Worm (Caenorhabditis elegans): ENCODE measurements around the gene hut-1.

The hut-1 gene

DNA sequence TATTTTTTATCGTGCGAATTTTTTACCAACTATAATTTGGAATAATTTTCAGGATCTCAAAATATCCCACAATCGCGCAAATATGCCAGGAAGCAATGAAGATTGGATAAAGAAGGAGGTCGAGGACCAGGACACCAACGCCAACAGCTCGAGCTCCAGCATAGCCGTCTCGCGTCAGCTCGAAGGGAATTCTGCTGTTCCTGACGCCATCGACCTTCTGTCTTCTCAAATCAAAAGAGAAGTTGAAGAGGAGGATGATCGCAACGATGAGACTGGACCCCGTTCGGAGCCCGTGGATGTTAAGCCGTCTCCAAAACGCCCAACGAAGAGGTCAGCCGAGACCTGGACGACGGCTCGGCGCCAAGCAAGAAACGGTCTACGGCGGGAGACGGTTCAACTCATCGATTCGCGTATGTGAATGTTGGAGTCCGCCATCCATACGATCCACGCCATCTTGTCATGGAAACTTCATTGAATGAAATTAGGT, 35.1 kb downstream of the hut-1 start, which contains the start of gene Y111B2A.21:
Gene Y111B2A.21, plus strand, starts transcription at position 51 of the 487 bp plus-strand sequence.
- TF ChIP-seq bed-3 (GFP tag; optimal IDR thresholded peaks at IDR 0.05) (no peak), pha-4 (tag; optimal IDR thresholded peaks at IDR 0.05) (no peak), snpc-4 (tag; optimal IDR thresholded peaks at IDR 0.05) (no peak), nhr-28 (tag; optimal IDR thresholded peaks at IDR 0.05) (no peak), unc-39 (tag; optimal IDR thresholded peaks at IDR 0.05) (no peak), sem-2 (GFP tag; optimal IDR thresholded peaks at IDR 0.05) (no peak), mab-5 (tag; optimal IDR thresholded peaks at IDR 0.05) (no peak), lin-32 (GFP tag; optimal IDR thresholded peaks at IDR 0.05) (no peak), M03D4.4 (tag; optimal IDR thresholded peaks at IDR 0.05) (no peak), ces-1 (GFP tag; optimal IDR thresholded peaks at IDR 0.05) (no peak), drap-1 (GFP tag; optimal IDR thresholded peaks at IDR 0.05) (no peak)

DNA sequence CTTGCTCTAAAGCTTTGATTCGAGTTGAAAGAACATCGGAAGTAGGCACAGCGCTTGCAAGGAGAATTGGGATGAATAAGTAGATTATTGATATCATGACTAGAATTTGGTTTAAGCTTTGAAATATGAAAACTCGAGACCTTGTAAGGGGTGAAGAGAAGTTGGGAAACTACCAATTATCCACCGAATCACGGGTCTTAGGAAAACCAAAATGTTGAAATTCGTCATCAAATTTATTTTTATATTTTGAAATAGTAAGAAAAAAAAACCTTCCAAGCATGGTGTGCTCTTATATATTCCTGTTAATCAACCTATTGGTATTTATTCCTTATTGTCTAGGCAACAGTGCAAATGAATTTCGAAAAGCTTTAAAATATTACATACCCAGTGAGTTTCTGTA, 39.5 kb downstream of the hut-1 start, which contains the start of the genes irld-60 and irld-20:
Gene irld-60, minus strand, starts transcription at position 101 of the 400 bp plus-strand sequence.
Gene irld-20, plus strand, starts transcription at position 279 of the 400 bp plus-strand sequence.
- TF ChIP-seq nhr-2 (tag; optimal IDR thresholded peaks at IDR 0.05) (no peak), lin-32 (GFP tag; optimal IDR thresholded peaks at IDR 0.05) (no peak), ham-2 (GFP tag; optimal IDR thresholded peaks at IDR 0.05) (no peak), ceh-39 (tag; optimal IDR thresholded peaks at IDR 0.05) (no peak), nhr-237 (tag; optimal IDR thresholded peaks at IDR 0.05) (no peak), elt-1 (tag; optimal IDR thresholded peaks at IDR 0.05; ENCODE audit: borderline replicate concordance, insufficient read depth) (no peak)

DNA sequence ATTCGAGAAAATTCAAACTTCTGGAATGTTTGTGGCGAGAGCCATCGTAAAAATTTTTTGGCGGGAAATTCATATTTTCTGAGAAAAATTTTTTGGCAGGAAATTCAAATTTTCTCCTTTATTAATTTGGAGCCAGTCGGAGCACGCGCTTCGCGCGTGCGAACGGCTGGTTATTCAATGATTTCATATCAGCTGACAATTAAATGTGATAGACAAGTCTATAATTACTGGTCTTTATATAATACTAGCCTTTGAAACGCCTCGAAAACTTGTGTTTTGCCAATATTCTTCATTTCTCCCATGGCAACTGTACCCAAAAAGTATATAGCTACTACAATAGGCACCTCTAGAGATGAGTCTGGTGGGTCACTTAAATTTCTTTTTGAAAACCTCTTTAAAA, 43.7 kb downstream of the hut-1 start, which contains the start of gene srw-10:
Gene srw-10, plus strand, starts transcription at position 301 of the 400 bp plus-strand sequence.
- TF ChIP-seq elt-3 (tag; optimal IDR thresholded peaks at IDR 0.05) (no peak), ceh-39 (tag; optimal IDR thresholded peaks at IDR 0.05) (no peak), flh-1 (GFP tag; optimal IDR thresholded peaks at IDR 0.05) (no peak), mls-2 (tag; optimal IDR thresholded peaks at IDR 0.05) (no peak), elt-1 (tag; optimal IDR thresholded peaks at IDR 0.05; ENCODE audit: borderline replicate concordance, insufficient read depth) (no peak), nhr-12 (tag; optimal IDR thresholded peaks at IDR 0.05) (no peak), pha-4 (tag; optimal IDR thresholded peaks at IDR 0.05) (no peak), M03D4.4 (tag; optimal IDR thresholded peaks at IDR 0.05) (no peak), nhr-237 (tag; optimal IDR thresholded peaks at IDR 0.05) (no peak), nhr-28 (tag; optimal IDR thresholded peaks at IDR 0.05) (no peak), lin-32 (GFP tag; optimal IDR thresholded peaks at IDR 0.05) (no peak), lsy-2 (tag; optimal IDR thresholded peaks at IDR 0.05) (no peak), lin-13 (tag; optimal IDR thresholded peaks at IDR 0.05) (no peak), unc-62 (GFP tag; optimal IDR thresholded peaks at IDR 0.05) (no peak), ztf-11 (tag; optimal IDR thresholded peaks at IDR 0.05) (no peak), snpc-4 (tag; optimal IDR thresholded peaks at IDR 0.05) (no peak), nhr-2 (tag; optimal IDR thresholded peaks at IDR 0.05) (no peak), bed-3 (GFP tag; optimal IDR thresholded peaks at IDR 0.05) (no peak)

DNA sequence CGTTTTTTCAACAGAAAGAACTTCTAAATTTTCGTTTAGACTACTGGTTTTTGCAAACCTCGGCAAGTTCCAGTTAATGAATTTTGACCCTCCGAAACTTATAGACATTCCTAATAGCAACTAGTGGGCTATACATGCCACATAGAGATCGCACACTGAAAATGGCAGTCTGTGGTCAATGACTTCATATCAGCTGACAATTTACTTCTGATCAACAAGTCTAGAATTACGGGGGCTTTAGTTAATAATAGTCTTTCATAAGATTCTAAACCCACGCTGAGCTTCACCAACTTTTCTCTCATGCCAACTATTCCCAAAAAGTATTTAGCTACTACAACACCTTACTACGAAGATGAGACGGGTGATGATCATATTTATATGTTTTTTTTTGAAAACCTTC, 46.0 kb downstream of the hut-1 start, which contains the start of gene srw-9:
Gene srw-9, plus strand, starts transcription at position 301 of the 400 bp plus-strand sequence.
- TF ChIP-seq lin-13 (tag; optimal IDR thresholded peaks at IDR 0.05) (no peak), nhr-76 (tag; optimal IDR thresholded peaks at IDR 0.05) (no peak), nhr-28 (tag; optimal IDR thresholded peaks at IDR 0.05) (no peak), nhr-2 (tag; optimal IDR thresholded peaks at IDR 0.05) (no peak), nhr-237 (tag; optimal IDR thresholded peaks at IDR 0.05) (no peak)
